Worm (Caenorhabditis elegans) whole organism, midembryonic: ENCODE measurements around the gene kap-1.

Experiments used
- T22C8.4 ChIP-seq: fragments of 200-800 bp; sonication (Bioruptor generic); IDR thresholded peaks from 2 replicates; pipeline ENCODE4 v1.3.6; 2022; ENCODE audit warnings: missing genetic modification characterization, missing compliant biosample characterization
- cog-1 ChIP-seq: sonication (generic microtip); optimal IDR thresholded peaks from 2 replicates; lab custom pipeline; 2016; ENCODE audit warnings: missing genetic modification characterization, missing compliant biosample characterization
- flt-1 ChIP-seq: fragments of 200-800 bp; sonication (Bioruptor generic); IDR thresholded peaks from 2 replicates; pipeline ENCODE4 v1.3.6; 2022; ENCODE audit warnings: missing genetic modification characterization, missing compliant biosample characterization
- klf-2 ChIP-seq: fragments of 200-800 bp; sonication (Bioruptor generic); conservative IDR thresholded peaks from 2 replicates; pipeline ENCODE4 v1.3.6; 2022; ENCODE audit warnings: missing genetic modification reagents, missing genetic modification characterization, missing compliant biosample characterization
- med-1 ChIP-seq: sonication (generic microtip); optimal IDR thresholded peaks from 2 replicates; lab custom pipeline; 2017; ENCODE audit warnings: missing genetic modification characterization, mild to moderate bottlenecking, missing compliant biosample characterization, antibody characterized with exemption, missing genetic modification reagents; ENCODE audit not compliant: insufficient read depth
- tab-1 ChIP-seq: fragments of 200-800 bp; sonication (Bioruptor generic); IDR thresholded peaks from 2 replicates; pipeline ENCODE4 v1.3.6; 2022; ENCODE audit warnings: missing genetic modification characterization, missing compliant biosample characterization
- ztf-23 ChIP-seq: fragments of 200-800 bp; sonication (Bioruptor generic); IDR thresholded peaks from 2 replicates; pipeline ENCODE4 v1.3.6; 2022; ENCODE audit warnings: missing genetic modification reagents, missing genetic modification characterization, missing compliant biosample characterization
- ztf-29 ChIP-seq: fragments of 200-800 bp; sonication (Bioruptor generic); IDR thresholded peaks from 2 replicates; pipeline ENCODE4 v1.3.6; 2022; ENCODE audit warnings: missing genetic modification reagents, missing genetic modification characterization, missing compliant biosample characterization

ce11 chrIII:7375434-7375833, 36.8 kb downstream of the kap-1 start:
- no peak for TF ChIP-seq cog-1
- no peak for TF ChIP-seq ztf-23 (GFP tag; lab: Robert Waterston, UW)
- TF ChIP-seq med-1 (GFP tag; lab: Kevin White, UChicago), result no peak
- no peak for TF ChIP-seq tab-1 (GFP tag; lab: Robert Waterston, UW)
- no peak for TF ChIP-seq ztf-29
- TF ChIP-seq klf-2, result no peak
- TF ChIP-seq flt-1 (GFP tag; lab: Robert Waterston, UW), result no peak
- no peak for TF ChIP-seq T22C8.4 (GFP tag; lab: Robert Waterston, UW)
